Fruit fly (Drosophila melanogaster) whole organism, prepupa: ENCODE results near the gene CG7564.
A peak's percentile ranks its signal among the peaks of the same experiment; 100 is the strongest.

Experiments used
- Blimp-1 ChIP-seq: fragments of 200-800 bp; sonication (Bioruptor generic); optimal IDR thresholded peaks from 3 replicates; lab custom pipeline; 2017; ENCODE audit warnings: missing biosample characterization, missing genetic modification characterization, mild to moderate bottlenecking, moderate library complexity, missing genetic modification reagents
- CG10669 ChIP-seq: fragments of 200-800 bp; sonication (Bioruptor generic); optimal IDR thresholded peaks from 3 replicates; lab custom pipeline; 2018; ENCODE audit warnings: missing biosample characterization, mild to moderate bottlenecking, missing genetic modification characterization, moderate library complexity
- CG11294 ChIP-seq: fragments of 200-800 bp; sonication (Bioruptor generic); IDR thresholded peaks from 2 replicates; pipeline ENCODE4 v1.3.6; 2022; ENCODE audit warnings: missing biosample characterization, missing genetic modification characterization
- CG15336 ChIP-seq: fragments of 200-800 bp; sonication (Bioruptor generic); IDR thresholded peaks from 2 replicates; pipeline ENCODE4 v1.3.6; 2022; ENCODE audit warnings: missing biosample characterization, missing genetic modification characterization
- CG16779 ChIP-seq: fragments of 200-800 bp; sonication (Bioruptor generic); optimal IDR thresholded peaks from 3 replicates; lab custom pipeline; 2017; ENCODE audit warnings: missing biosample characterization, mild to moderate bottlenecking, missing genetic modification characterization
- CG3032 ChIP-seq: fragments of 200-800 bp; optimal IDR thresholded peaks from 2 replicates; lab custom pipeline; 2019; ENCODE audit warnings: missing biosample characterization, mild to moderate bottlenecking, missing genetic modification characterization, moderate library complexity
- CG32006 ChIP-seq: fragments of 200-800 bp; sonication (Bioruptor generic); optimal IDR thresholded peaks from 3 replicates; lab custom pipeline; 2017; ENCODE audit warnings: missing biosample characterization, mild to moderate bottlenecking, missing genetic modification characterization
- CG34406 ChIP-seq: fragments of 200-800 bp; sonication (Bioruptor generic); optimal IDR thresholded peaks from 3 replicates; lab custom pipeline; 2016; ENCODE audit warnings: missing biosample characterization, missing genetic modification characterization
- CG6163 ChIP-seq: fragments of 200-800 bp; sonication (Bioruptor generic); IDR thresholded peaks from 3 replicates; pipeline ENCODE4 v1.3.6; 2022; ENCODE audit warnings: missing biosample characterization, missing genetic modification characterization
- CG6808 ChIP-seq: fragments of 200-800 bp; sonication (Bioruptor generic); optimal IDR thresholded peaks from 3 replicates; lab custom pipeline; 2017; ENCODE audit warnings: missing biosample characterization, missing genetic modification characterization, mild to moderate bottlenecking, moderate library complexity, missing genetic modification reagents
- CG8119 ChIP-seq: fragments of 200-800 bp; sonication (Bioruptor generic); IDR thresholded peaks from 3 replicates; pipeline ENCODE4 v1.3.6; 2022; ENCODE audit warnings: missing biosample characterization, missing genetic modification characterization
- CG8319 ChIP-seq: fragments of 200-800 bp; sonication (Bioruptor generic); optimal IDR thresholded peaks from 3 replicates; lab custom pipeline; 2016; ENCODE audit warnings: missing biosample characterization, missing genetic modification characterization
- CG8632 ChIP-seq: fragments of 200-800 bp; sonication (Bioruptor generic); optimal IDR thresholded peaks from 3 replicates; lab custom pipeline; 2016; ENCODE audit warnings: missing biosample characterization, missing genetic modification characterization
- CG9139 ChIP-seq: fragments of 200-800 bp; sonication (Bioruptor generic); optimal IDR thresholded peaks from 3 replicates; lab custom pipeline; 2017; ENCODE audit warnings: missing biosample characterization, mild to moderate bottlenecking, missing genetic modification characterization
- Eip78C ChIP-seq: fragments of 200-800 bp; sonication (Bioruptor generic); peaks from one replicate; lab custom pipeline; 2016; ENCODE audit warnings: missing biosample characterization, missing genetic modification characterization
- Met ChIP-seq: fragments of 200-800 bp; sonication (Bioruptor generic); optimal IDR thresholded peaks from 3 replicates; lab custom pipeline; 2016; ENCODE audit warnings: missing biosample characterization, missing genetic modification characterization
- OdsH ChIP-seq: fragments of 200-800 bp; sonication (Bioruptor generic); optimal IDR thresholded peaks from 3 replicates; lab custom pipeline; 2016; ENCODE audit warnings: missing biosample characterization, missing genetic modification characterization
- Smox ChIP-seq: fragments of 200-800 bp; sonication (Bioruptor generic); optimal IDR thresholded peaks from 3 replicates; lab custom pipeline; 2016; ENCODE audit warnings: missing biosample characterization, missing genetic modification characterization
- Sox15 ChIP-seq: fragments of 200-800 bp; sonication (Bioruptor generic); optimal IDR thresholded peaks from 3 replicates; lab custom pipeline; 2016; ENCODE audit warnings: missing biosample characterization, missing genetic modification characterization
- achi ChIP-seq: fragments of 200-800 bp; sonication (Bioruptor generic); optimal IDR thresholded peaks from 3 replicates; lab custom pipeline; 2016; ENCODE audit warnings: missing biosample characterization, missing genetic modification characterization
- acj6 ChIP-seq: fragments of 200-800 bp; sonication (Bioruptor generic); optimal IDR thresholded peaks from 3 replicates; lab custom pipeline; 2016; ENCODE audit warnings: missing biosample characterization, missing genetic modification characterization
- cyc ChIP-seq: fragments of 200-800 bp; sonication (Bioruptor generic); optimal IDR thresholded peaks from 3 replicates; lab custom pipeline; 2016; ENCODE audit warnings: missing biosample characterization, missing genetic modification characterization
- dac ChIP-seq: fragments of 200-800 bp; sonication (Bioruptor generic); optimal IDR thresholded peaks from 2 replicates; lab custom pipeline; 2017; ENCODE audit warnings: missing biosample characterization, mild to moderate bottlenecking, missing genetic modification characterization
- dsx ChIP-seq: fragments of 200-800 bp; optimal IDR thresholded peaks from 3 replicates; lab custom pipeline; 2019; ENCODE audit warnings: missing biosample characterization, mild to moderate bottlenecking, missing genetic modification characterization, moderate library complexity; ENCODE audit not compliant: poor library complexity, severe bottlenecking
- eg ChIP-seq: fragments of 200-800 bp; sonication (Bioruptor generic); IDR thresholded peaks from 3 replicates; pipeline ENCODE4 v1.3.6; 2022; ENCODE audit warnings: missing biosample characterization, missing genetic modification characterization
- fd59A ChIP-seq: fragments of 200-800 bp; sonication (Bioruptor generic); optimal IDR thresholded peaks from 2 replicates; lab custom pipeline; 2017; ENCODE audit warnings: missing biosample characterization, mild to moderate bottlenecking, missing genetic modification characterization, missing genetic modification reagents
- fd85E ChIP-seq: fragments of 200-800 bp; sonication (Bioruptor generic); optimal IDR thresholded peaks from 3 replicates; lab custom pipeline; 2016; ENCODE audit warnings: missing biosample characterization, missing genetic modification characterization
- fkh ChIP-seq: fragments of 200-800 bp; sonication (Bioruptor generic); optimal IDR thresholded peaks from 3 replicates; lab custom pipeline; 2017; ENCODE audit warnings: missing biosample characterization, mild to moderate bottlenecking, missing genetic modification characterization, moderate library complexity
- pdm3 ChIP-seq: fragments of 200-800 bp; sonication (Bioruptor generic); optimal IDR thresholded peaks from 3 replicates; lab custom pipeline; 2016; ENCODE audit warnings: missing biosample characterization, missing genetic modification characterization
- salr ChIP-seq, 2 experiments: fragments of 200-800 bp; sonication (Bioruptor generic); optimal IDR thresholded peaks; 3 replicates each; lab custom pipeline; 2016 to 2018; ENCODE audit warnings: missing biosample characterization in 2 of 2, missing genetic modification characterization in 2 of 2, mild to moderate bottlenecking in 1 of 2
- ss ChIP-seq, 2 experiments: fragments of 200-800 bp; sonication (Bioruptor generic); optimal IDR thresholded peaks; 2 replicates in 1 of 2; 3 replicates in 1 of 2; lab custom pipeline; 2017 to 2018; ENCODE audit warnings: mild to moderate bottlenecking in 2 of 2, missing biosample characterization in 2 of 2, missing genetic modification characterization in 2 of 2, moderate library complexity in 1 of 2
- vri ChIP-seq: fragments of 200-800 bp; sonication (Bioruptor generic); optimal IDR thresholded peaks from 3 replicates; lab custom pipeline; 2016; ENCODE audit warnings: missing biosample characterization, mild to moderate bottlenecking, missing genetic modification characterization

Gene CG7564

dm6 chr3L:17513893-17514616, at the start of gene CG7564, which contains the start of gene U4-U6-60K (continued):
- TF ChIP-seq Blimp-1 (GFP tag; lab: Kevin White, UChicago) (no peak), CG32006 (peak; percentile 61), CG6808 (peak; percentile 69), OdsH (GFP tag; lab: Kevin White, UChicago) (peak; percentile 60), salr (GFP tag; optimal IDR thresholded peaks at IDR 0.05; lab: Kevin White, UChicago) (no peak), ss (GFP tag; optimal IDR thresholded peaks at IDR 0.05; lab: Kevin White, UChicago) (no peak), CG15336 (GFP tag; lab: Robert Waterston, UW) (no peak), CG16779 (tag; lab: Kevin White, UChicago) (no peak), dac (GFP tag; lab: Kevin White, UChicago) (no peak)
- TF ChIP-seq, all 60 proteins: peak for 35

DNA sequence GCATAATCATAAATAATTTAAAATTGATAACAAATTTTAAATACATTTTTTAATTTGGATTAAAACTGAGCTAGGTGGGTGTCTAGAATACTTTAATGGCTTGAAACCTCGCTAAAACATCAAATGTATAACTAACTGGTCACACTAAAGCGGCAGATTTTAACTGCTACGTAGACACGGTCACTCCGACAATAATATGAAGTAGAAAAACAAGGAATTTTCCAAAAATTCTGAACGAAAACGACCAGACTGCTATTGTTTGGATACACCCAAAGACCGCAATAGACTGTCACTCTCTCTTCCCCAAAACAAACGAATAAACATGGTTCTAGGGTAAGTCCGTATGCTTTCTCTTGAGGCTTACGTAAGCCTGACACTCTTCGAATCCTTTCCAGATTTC, 48.3 kb upstream of the CG7564 start, which contains the start of gene QIL1:
Gene QIL1, plus strand, starts transcription at position 142 of the 400 bp plus-strand sequence.
- TF ChIP-seq Eip78C (peak; percentile 55), Met (GFP tag; lab: Kevin White, UChicago) (no peak)

DNA sequence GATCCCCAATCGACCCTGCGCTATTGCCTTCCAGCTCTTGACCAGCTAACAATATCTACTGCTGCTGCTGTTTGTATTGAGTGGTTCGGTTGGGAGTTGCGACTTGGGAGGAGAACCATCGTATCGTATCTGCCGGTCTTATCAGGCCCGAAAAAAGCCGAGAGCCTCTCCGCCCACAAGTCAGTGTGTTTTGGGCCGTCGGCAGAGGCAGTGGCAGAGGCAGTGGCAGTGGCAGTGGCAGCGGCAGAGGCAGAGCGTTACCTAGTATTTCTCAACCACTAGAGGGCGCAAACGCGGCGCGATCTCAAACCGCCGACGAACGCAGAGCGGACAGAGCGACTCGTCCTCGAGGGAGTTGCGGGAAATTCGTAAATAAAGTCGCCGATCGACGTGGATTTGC, 44.0 kb upstream of the CG7564 start, which contains the start of gene SecCl:
Gene SecCl, plus strand, starts transcription at position 18 of the 400 bp plus-strand sequence.
- TF ChIP-seq CG3032 (tag; lab: Kevin White, UChicago) (no peak), eg (GFP tag; lab: Robert Waterston, UW) (0 out of 3 replicates have a peak, but pooled peaks have one; percentile 16), fkh (GFP tag; lab: Kevin White, UChicago) (peak; percentile 12)
- TF ChIP-seq, all 60 proteins: peak for 2

dm6 chr3L:17473889-17474288, 40.2 kb upstream of the CG7564 start:
- TF ChIP-seq Eip78C (no peak), Smox (GFP tag; lab: Kevin White, UChicago) (no peak), dsx (no peak), CG9139 (no peak), vri (GFP tag; lab: Kevin White, UChicago) (no peak), achi (GFP tag; lab: Kevin White, UChicago) (no peak), CG34406 (GFP tag; lab: Kevin White, UChicago) (no peak), CG8319 (no peak), CG8119 (GFP tag; lab: Robert Waterston, UW) (no peak), CG6808 (no peak), fd59A (GFP tag; lab: Kevin White, UChicago) (no peak), CG6163 (GFP tag; lab: Robert Waterston, UW) (no peak), CG11294 (GFP tag; lab: Robert Waterston, UW) (no peak), CG8632 (GFP tag; lab: Kevin White, UChicago) (no peak), cyc (GFP tag; lab: Kevin White, UChicago) (no peak), ss (GFP tag; optimal IDR thresholded peaks at IDR 0.05; lab: Kevin White, UChicago) (no peak), pdm3 (GFP tag; lab: Kevin White, UChicago) (no peak), CG10669 (GFP tag; lab: Kevin White, UChicago) (no peak), acj6 (GFP tag; lab: Kevin White, UChicago) (no peak)

dm6 chr3L:17474711-17475451, 39.2 kb upstream of the CG7564 start, which contains the start of the genes UQCR-Q and CG46525:
TSS of gene UQCR-Q (plus strand) at chr3L:17474761.
TSS of gene CG46525 (plus strand) at chr3L:17475220.
- no peak for TF ChIP-seq CG15336 (GFP tag; lab: Robert Waterston, UW)
- no peak for TF ChIP-seq fd85E (GFP tag; lab: Kevin White, UChicago)
- no peak for TF ChIP-seq CG10669 (GFP tag; lab: Kevin White, UChicago)
- TF ChIP-seq vri (GFP tag; lab: Kevin White, UChicago) = peak; percentile 83
- no peak for TF ChIP-seq Met (GFP tag; lab: Kevin White, UChicago)
- no peak for TF ChIP-seq Sox15 (GFP tag; lab: Kevin White, UChicago)
